Fruit fly (Drosophila melanogaster): ENCODE measurements around the gene NANS.

The NANS gene

DNA sequence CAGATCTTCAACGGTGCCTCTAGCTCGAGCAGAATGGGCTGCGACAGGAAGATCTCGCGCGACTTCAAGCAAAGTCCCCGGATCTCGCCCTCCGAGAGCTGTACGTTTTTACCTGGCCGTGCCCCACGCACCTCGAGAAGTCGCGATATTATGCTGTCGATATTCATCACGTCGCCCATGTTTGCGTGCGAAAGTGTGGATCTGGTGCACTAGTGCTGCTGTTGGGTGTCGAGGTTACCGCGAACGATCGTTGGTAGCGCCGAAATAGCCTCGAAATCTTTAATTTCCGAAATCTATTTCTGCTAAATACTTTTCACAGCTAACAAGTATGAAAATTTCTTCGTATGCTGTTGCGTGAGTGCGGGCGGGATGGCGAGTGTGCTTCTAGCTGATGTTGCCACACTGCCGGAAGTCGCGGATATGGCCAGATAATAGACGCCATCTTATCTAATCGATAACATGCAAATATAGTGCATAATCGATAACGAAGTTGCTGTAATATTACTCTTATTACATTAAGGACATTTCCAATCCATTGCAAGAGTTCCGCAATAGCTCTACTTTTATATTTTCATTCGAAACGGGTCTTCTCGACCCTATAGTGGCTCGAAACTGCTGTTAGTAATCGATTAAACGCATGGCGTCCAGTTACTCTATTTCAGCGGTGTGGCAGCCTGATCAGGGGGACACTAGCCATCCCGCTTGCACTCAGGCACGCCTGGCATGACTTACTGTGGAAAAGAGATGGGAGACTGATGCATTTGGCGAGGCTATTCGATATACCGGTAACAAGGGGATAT, 668 bp upstream of the NANS start, which contains the start of gene Pp1-87B:
Pp1-87B (minus strand) TSS at position 408 of the 800 bp plus-strand sequence.
- TF ChIP-seq CG8159 (tag; optimal IDR thresholded peaks at IDR 0.05), result no peak
- peak; percentile 31 for TF ChIP-seq Snoo (tag; optimal IDR thresholded peaks at IDR 0.05)
- TF ChIP-seq CG14655 (GFP tag; optimal IDR thresholded peaks at IDR 0.05), result no peak
- peak; percentile 10 for TF ChIP-seq CG15710 (tag; optimal IDR thresholded peaks at IDR 0.05)

DNA sequence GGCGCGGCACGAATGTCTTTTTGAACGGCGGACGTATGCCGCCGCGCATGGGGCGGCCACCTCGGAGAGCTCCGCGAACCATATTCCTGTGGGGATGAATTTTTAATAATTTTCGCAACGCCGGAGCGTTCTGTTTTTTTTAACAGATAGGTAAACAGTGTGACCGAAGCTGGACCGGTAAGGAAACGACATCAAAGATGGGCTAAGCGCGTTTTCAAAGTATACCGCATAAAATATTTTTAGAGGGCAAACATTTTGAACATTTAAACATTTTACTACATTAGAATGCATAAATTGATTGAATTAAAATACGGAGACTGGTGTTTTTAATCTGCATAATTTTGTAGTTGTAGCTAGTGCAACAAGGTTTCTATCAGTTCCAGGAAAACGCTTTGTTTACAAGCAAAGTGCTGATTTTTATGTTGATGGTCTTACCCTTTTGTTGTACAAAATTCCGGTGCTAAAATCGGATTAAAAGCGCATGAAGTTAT, 2.8 kb downstream of the NANS start, which contains the start of the genes CG5641 and CG5245:
CG5641 (minus strand) TSS at position 163 of the 491 bp plus-strand sequence.
CG5245 (plus strand) TSS at position 441 of the 491 bp plus-strand sequence.
- TF ChIP-seq CG32121 (GFP tag; IDR thresholded peaks at IDR 0.05) (no peak), CG4496 (GFP tag; IDR thresholded peaks at IDR 0.05) (no peak), CG8159 (tag; optimal IDR thresholded peaks at IDR 0.05) (no peak), Pif1B (GFP tag; optimal IDR thresholded peaks at IDR 0.05) (no peak), D1 (tag; optimal IDR thresholded peaks at IDR 0.05) (no peak), CG13204 (GFP tag; optimal IDR thresholded peaks at IDR 0.05) (no peak), CG8301 (tag; optimal IDR thresholded peaks at IDR 0.05) (no peak), CG15710 (tag; optimal IDR thresholded peaks at IDR 0.05) (no peak), CG14655 (GFP tag; optimal IDR thresholded peaks at IDR 0.05) (no peak), CG34367 (tag; optimal IDR thresholded peaks at IDR 0.05) (no peak), CG10348 (GFP tag; IDR thresholded peaks at IDR 0.05) (no peak), CG9948 (tag; optimal IDR thresholded peaks at IDR 0.05) (no peak), EcR (GFP tag; optimal IDR thresholded peaks at IDR 0.05) (no peak), Snoo (tag; optimal IDR thresholded peaks at IDR 0.05) (no peak)

DNA sequence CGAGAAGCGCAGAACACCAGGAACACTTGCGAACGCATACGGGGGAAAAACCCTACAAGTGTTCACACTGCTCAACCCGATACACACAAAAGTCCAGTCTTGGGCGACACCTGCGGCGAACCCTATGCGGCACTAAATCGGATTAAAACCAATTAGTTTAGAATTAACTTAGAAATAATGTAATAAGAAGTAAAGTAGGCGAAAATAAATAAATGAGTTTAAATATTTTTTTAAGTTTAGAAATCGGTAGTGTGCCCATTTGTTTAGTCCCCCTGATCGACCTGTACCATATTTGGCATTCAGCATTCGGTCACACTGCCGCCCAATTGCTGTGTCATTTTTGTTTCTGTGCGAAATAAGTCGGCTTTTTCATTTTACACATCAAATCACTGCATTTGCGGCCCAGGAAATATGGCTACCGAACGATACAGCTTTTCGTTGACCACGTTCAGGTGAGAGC, 4.7 kb downstream of the NANS start, which contains the start of gene Prosalpha2:
Prosalpha2 (plus strand) TSS at position 292 of the 460 bp plus-strand sequence.
- TF ChIP-seq Pif1A (GFP tag; optimal IDR thresholded peaks at IDR 0.05), result no peak
- peak; percentile 9 for TF ChIP-seq CG15710 (tag; optimal IDR thresholded peaks at IDR 0.05)
- no peak for TF ChIP-seq CG12605 (GFP tag; IDR thresholded peaks at IDR 0.05)
- no peak for TF ChIP-seq CG34367 (tag; optimal IDR thresholded peaks at IDR 0.05)
- peak; percentile 16 for TF ChIP-seq CG9948 (tag; optimal IDR thresholded peaks at IDR 0.05)
- TF ChIP-seq CG4496 (GFP tag; IDR thresholded peaks at IDR 0.05), result no peak
- TF ChIP-seq D1 (tag; optimal IDR thresholded peaks at IDR 0.05), result no peak
- no peak for TF ChIP-seq Ets98B (GFP tag; IDR thresholded peaks at IDR 0.05)
- no peak for TF ChIP-seq CG17806 (tag; optimal IDR thresholded peaks at IDR 0.05)

DNA sequence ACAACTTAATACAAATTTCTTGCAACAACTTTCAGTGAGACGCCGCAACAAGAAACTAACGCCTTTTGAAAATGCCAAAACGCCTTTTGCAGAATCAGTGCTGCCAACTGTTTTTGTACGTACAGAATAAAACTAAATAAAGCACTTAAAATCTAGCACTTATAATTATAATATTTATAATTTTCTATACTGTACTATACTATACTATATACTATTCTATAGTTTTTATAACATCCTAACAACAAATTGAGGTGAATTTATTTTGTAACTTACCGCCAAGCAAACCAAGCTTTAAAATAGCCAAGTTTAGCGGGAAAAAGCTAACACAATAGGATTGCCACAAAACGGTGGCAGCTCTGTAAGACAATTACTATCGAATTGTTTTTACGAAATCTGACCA, 7.4 kb downstream of the NANS start, which contains the start of the genes Aos1 and Srlp:
Aos1 (minus strand) TSS at position 59 of the 400 bp plus-strand sequence.
Srlp (plus strand) TSS at position 335 of the 400 bp plus-strand sequence.
- TF ChIP-seq CG10348 (GFP tag; IDR thresholded peaks at IDR 0.05), result no peak
- 0 out of 2 replicates have a peak, but pooled peaks have one; percentile 29 for TF ChIP-seq CG32121 (GFP tag; IDR thresholded peaks at IDR 0.05)
- peak; percentile 32 for TF ChIP-seq Snoo (tag; optimal IDR thresholded peaks at IDR 0.05)
- TF ChIP-seq CG12605 (GFP tag; IDR thresholded peaks at IDR 0.05), result no peak
- no peak for TF ChIP-seq CG4496 (GFP tag; IDR thresholded peaks at IDR 0.05)
- no peak for TF ChIP-seq CG13204 (GFP tag; optimal IDR thresholded peaks at IDR 0.05)
- peak; percentile 35 for TF ChIP-seq CG17806 (tag; optimal IDR thresholded peaks at IDR 0.05)
- TF ChIP-seq CG15710 (tag; optimal IDR thresholded peaks at IDR 0.05), result peak; percentile 63
- TF ChIP-seq CG9948 (tag; optimal IDR thresholded peaks at IDR 0.05), result peak; percentile 41

DNA sequence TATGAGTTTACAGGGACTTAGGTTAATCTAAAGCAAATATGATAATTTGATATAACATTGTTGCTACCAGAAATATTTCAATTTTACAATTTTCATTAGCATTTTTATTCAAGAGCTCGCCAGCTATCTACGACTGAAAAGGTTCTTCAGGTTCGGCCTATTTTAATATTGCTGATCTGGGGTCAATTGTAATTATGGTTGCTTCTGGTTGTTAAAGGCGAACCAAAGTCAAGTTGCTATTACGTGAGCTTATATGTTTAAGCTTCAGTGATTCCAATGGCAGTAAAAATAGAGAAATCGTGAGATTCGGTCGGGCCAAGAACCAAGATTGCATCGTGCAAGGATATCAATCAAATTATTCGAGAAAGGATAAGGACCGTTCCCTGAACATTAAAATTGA, 9.6 kb downstream of the NANS start, which contains the start of gene Desat2:
Desat2 (plus strand) TSS at position 301 of the 400 bp plus-strand sequence.
- TF ChIP-seq rn (GFP tag; IDR thresholded peaks at IDR 0.05), result no peak
- TF ChIP-seq CG14655 (GFP tag; optimal IDR thresholded peaks at IDR 0.05), result no peak
- no peak for TF ChIP-seq CG8159 (tag; optimal IDR thresholded peaks at IDR 0.05)
- no peak for TF ChIP-seq CG34367 (tag; optimal IDR thresholded peaks at IDR 0.05)
- no peak for TF ChIP-seq CG32121 (GFP tag; IDR thresholded peaks at IDR 0.05)
- no peak for TF ChIP-seq Pif1A (GFP tag; optimal IDR thresholded peaks at IDR 0.05)
- TF ChIP-seq CG12605 (GFP tag; IDR thresholded peaks at IDR 0.05), result no peak

DNA sequence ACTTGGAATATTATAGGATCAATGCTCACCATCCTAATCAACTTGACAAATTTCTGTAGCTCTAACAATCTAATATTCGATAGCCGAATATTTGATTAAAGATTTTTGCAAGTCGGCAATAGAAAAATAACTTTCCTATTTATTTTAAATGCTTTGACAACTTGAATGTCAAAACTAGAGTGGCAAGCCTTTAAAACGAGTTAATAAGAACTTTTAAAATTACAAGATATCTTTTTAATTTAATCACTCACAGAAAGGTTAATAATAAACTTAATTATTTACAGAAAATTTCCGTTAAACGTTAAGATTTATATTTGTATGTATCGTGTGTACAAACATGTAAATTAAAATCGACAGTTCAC, 12.6 kb downstream of the NANS start, which contains the start of the genes CG17207 and CG46427:
CG17207 (minus strand) TSS at position 101 of the 362 bp plus-strand sequence.
CG46427 (minus strand) TSS at position 101 of the 362 bp plus-strand sequence.
- TF ChIP-seq CG13204 (GFP tag; optimal IDR thresholded peaks at IDR 0.05), result no peak
- TF ChIP-seq CG9948 (tag; optimal IDR thresholded peaks at IDR 0.05), result no peak
- TF ChIP-seq Ets98B (GFP tag; IDR thresholded peaks at IDR 0.05), result no peak
- no peak for TF ChIP-seq CG4496 (GFP tag; IDR thresholded peaks at IDR 0.05)
- TF ChIP-seq rn (GFP tag; IDR thresholded peaks at IDR 0.05), result no peak
- TF ChIP-seq CG10348 (GFP tag; IDR thresholded peaks at IDR 0.05), result no peak
